Fruit fly (Drosophila melanogaster): ENCODE measurements around the gene Alp12.

Gene Alp12

DNA sequence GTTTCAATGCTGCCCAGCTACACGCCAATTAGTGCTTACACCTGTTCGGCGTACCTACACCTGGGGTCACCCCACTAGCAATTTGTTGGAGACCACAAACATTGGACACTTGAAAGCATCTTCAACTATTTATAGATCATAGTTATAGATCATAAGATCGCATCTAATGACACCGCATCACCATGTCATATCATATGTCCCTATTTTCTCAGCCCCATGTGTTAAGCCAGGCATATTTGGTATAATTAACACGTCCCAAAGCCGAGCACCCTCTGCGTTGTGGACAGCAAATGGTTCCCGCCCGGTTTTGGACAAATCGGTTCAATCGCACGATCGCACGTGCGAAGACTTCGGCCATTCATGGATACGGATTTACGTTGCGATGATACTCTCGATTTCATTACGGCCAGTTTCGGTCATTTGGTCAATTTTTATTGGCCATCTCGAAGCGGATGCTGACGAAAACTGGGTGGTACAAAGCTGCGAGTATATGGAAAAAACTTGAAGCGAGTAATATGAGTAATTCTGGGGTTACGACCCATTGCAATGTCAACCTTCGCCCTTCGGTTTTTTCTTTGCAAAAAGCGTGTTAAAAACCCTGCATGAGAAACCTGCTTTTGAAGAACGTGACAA is 15.9 kb downstream of the Alp12 start (continued):
- TF ChIP-seq CG12391 (tag; optimal IDR thresholded peaks at IDR 0.05) (peak; percentile 78), CG14860 (GFP tag; IDR thresholded peaks at IDR 0.05; ENCODE audit: partially characterized antibody) (no peak), CG18476 (GFP tag; optimal IDR thresholded peaks at IDR 0.05) (peak; percentile 53), Atf3 (GFP tag; optimal IDR thresholded peaks at IDR 0.05) (peak; percentile 58), Ptx1 (GFP tag; IDR thresholded peaks at IDR 0.05) (peak; percentile 79), Hand (GFP tag; optimal IDR thresholded peaks at IDR 0.05) (no peak), shn (GFP tag; optimal IDR thresholded peaks at IDR 0.05) (peak; percentile 31), CG10321 (GFP tag; IDR thresholded peaks at IDR 0.05) (peak; percentile 77), Max (GFP tag; optimal IDR thresholded peaks at IDR 0.05) (peak; percentile 20), odd (GFP tag; optimal IDR thresholded peaks at IDR 0.05) (peak; percentile 85), MTF-1 (GFP tag; optimal IDR thresholded peaks at IDR 0.05; ENCODE audit: borderline replicate concordance) (peak; percentile 27), tgo (GFP tag; IDR thresholded peaks at IDR 0.05) (peak; percentile 74), Ada2b (GFP tag; IDR thresholded peaks at IDR 0.05) (peak; percentile 94), al (GFP tag; IDR thresholded peaks at IDR 0.05) (peak; percentile 62), twi (tag; optimal IDR thresholded peaks at IDR 0.05) (peak; percentile 76), stwl (tag; optimal IDR thresholded peaks at IDR 0.05) (no peak), crp (GFP tag; optimal IDR thresholded peaks at IDR 0.05) (peak in 1 of 2 experiments; percentile 60), Fer2 (tag; optimal IDR thresholded peaks at IDR 0.05) (no peak), ftz-f1 (GFP tag; optimal IDR thresholded peaks at IDR 0.05) (no peak), Sry-δ (GFP tag; optimal IDR thresholded peaks at IDR 0.05) (peak; percentile 9), bowl (GFP tag; IDR thresholded peaks at IDR 0.05) (peak; percentile 52; the same call in 1 of the 2 replicates), CG13775 (GFP tag; optimal IDR thresholded peaks at IDR 0.05) (peak; percentile 74), Meics (GFP tag; optimal IDR thresholded peaks at IDR 0.05) (peak; percentile 81), Doc2 (GFP tag; IDR thresholded peaks at IDR 0.05) (no peak), CG9215 (GFP tag; IDR thresholded peaks at IDR 0.05) (peak; percentile 56), CG34422 (GFP tag; IDR thresholded peaks at IDR 0.05) (peak; percentile 86), CHES-1-like (GFP tag; optimal IDR thresholded peaks at IDR 0.05) (peak; percentile 73), CG17829 (tag; optimal IDR thresholded peaks at IDR 0.05) (peak; percentile 67), gfzf (GFP tag; optimal IDR thresholded peaks at IDR 0.05) (no peak), Lpt (GFP tag; optimal IDR thresholded peaks at IDR 0.05) (no peak), Sox100B (GFP tag; optimal IDR thresholded peaks at IDR 0.05) (peak; percentile 65), tup (GFP tag; optimal IDR thresholded peaks at IDR 0.05) (peak; percentile 37), CG16813 (GFP tag; IDR thresholded peaks at IDR 0.05; ENCODE audit: partially characterized antibody) (no peak), Spps (tag; optimal IDR thresholded peaks at IDR 0.05) (no peak), eyg (GFP tag; optimal IDR thresholded peaks at IDR 0.05) (peak; percentile 60), Bgb (GFP tag; IDR thresholded peaks at IDR 0.05; ENCODE audit: partially characterized antibody) (no peak), Antp (GFP tag; optimal IDR thresholded peaks at IDR 0.05) (peak; percentile 77), dpn (GFP tag; optimal IDR thresholded peaks at IDR 0.05) (peak; percentile 59 to 79), toy (GFP tag; IDR thresholded peaks at IDR 0.05) (0 out of 2 replicates have a peak, but pooled peaks have one; percentile 22), dmrt11E (tag; optimal IDR thresholded peaks at IDR 0.05) (peak; percentile 67), CG14050 (GFP tag; IDR thresholded peaks at IDR 0.05) (peak; percentile 93), usp (GFP tag; optimal IDR thresholded peaks at IDR 0.05) (no peak), gsb (GFP tag; IDR thresholded peaks at IDR 0.05) (peak; percentile 52), sima (GFP tag; optimal IDR thresholded peaks at IDR 0.05) (no peak), Hr78 (GFP tag; optimal IDR thresholded peaks at IDR 0.05) (peak in 1 of 2 experiments; percentile 67), CG7357 (GFP tag; IDR thresholded peaks at IDR 0.05) (peak; percentile 45; the same call in 1 of the 3 replicates), Hr3 (GFP tag; optimal IDR thresholded peaks at IDR 0.05) (peak; percentile 67), zf30C (GFP tag; optimal IDR thresholded peaks at IDR 0.05) (no peak), CG9817 (tag; optimal IDR thresholded peaks at IDR 0.05) (peak; percentile 62), yki (optimal IDR thresholded peaks at IDR 0.05) (no peak)

All from whole organism, embryonic.